Fruit fly (Drosophila melanogaster) whole organism, embryonic: ENCODE results near the gene Efhc1.1.
A peak's percentile ranks its signal among the peaks of the same experiment; 100 is the strongest.

Source experiments
- CG10543 ChIP-seq: fragments of 200-800 bp; sonication (Bioruptor generic); optimal IDR thresholded peaks from 3 replicates; lab custom pipeline; 2017; ENCODE audit warnings: missing biosample characterization, mild to moderate bottlenecking, missing genetic modification characterization, moderate library complexity
- CG11723 ChIP-seq: fragments of 200-800 bp; sonication (Bioruptor generic); optimal IDR thresholded peaks from 2 replicates; lab custom pipeline; 2017; ENCODE audit warnings: missing biosample characterization, mild to moderate bottlenecking, missing genetic modification characterization
- CG13424 ChIP-seq: fragments of 200-800 bp; sonication (Bioruptor generic); optimal IDR thresholded peaks from 2 replicates; lab custom pipeline; 2019; ENCODE audit warnings: missing biosample characterization, mild to moderate bottlenecking, missing genetic modification characterization, moderate library complexity
- CG13624 ChIP-seq: fragments of 200-800 bp; sonication (Bioruptor generic); optimal IDR thresholded peaks from 2 replicates; lab custom pipeline; 2016; ENCODE audit warnings: missing biosample characterization, missing genetic modification characterization
- CG13775 ChIP-seq: fragments of 200-800 bp; sonication (Bioruptor generic); optimal IDR thresholded peaks from 3 replicates; lab custom pipeline; 2017; ENCODE audit warnings: missing biosample characterization, mild to moderate bottlenecking, missing genetic modification characterization
- CG14050 ChIP-seq: fragments of 200-800 bp; sonication (Bioruptor generic); IDR thresholded peaks from 3 replicates; pipeline ENCODE4 v1.3.6; 2022; ENCODE audit warnings: missing biosample characterization, missing genetic modification characterization
- CG15011 ChIP-seq: fragments of 200-800 bp; sonication (Bioruptor generic); optimal IDR thresholded peaks from 3 replicates; lab custom pipeline; 2018; ENCODE audit warnings: missing biosample characterization, mild to moderate bottlenecking, missing genetic modification characterization
- CG2678 ChIP-seq: fragments of 200-800 bp; sonication (Bioruptor generic); optimal IDR thresholded peaks from 3 replicates; lab custom pipeline; 2019; ENCODE audit warnings: missing biosample characterization, mild to moderate bottlenecking, missing genetic modification characterization, moderate library complexity
- CG2889 ChIP-seq: fragments of 200-800 bp; sonication (Bioruptor generic); IDR thresholded peaks from 3 replicates; pipeline ENCODE4 v1.3.6; 2022; ENCODE audit warnings: missing biosample characterization, missing genetic modification characterization
- CG34422 ChIP-seq: fragments of 200-800 bp; sonication (Bioruptor generic); IDR thresholded peaks from 3 replicates; pipeline ENCODE4 v1.3.6; 2022; ENCODE audit warnings: missing biosample characterization, missing genetic modification characterization
- CG4282 ChIP-seq: fragments of 200-800 bp; sonication (Bioruptor generic); optimal IDR thresholded peaks from 2 replicates; lab custom pipeline; 2016; ENCODE audit warnings: missing biosample characterization, missing genetic modification characterization
- CG4854 ChIP-seq: fragments of 200-800 bp; sonication (Bioruptor generic); optimal IDR thresholded peaks from 2 replicates; lab custom pipeline; 2016; ENCODE audit warnings: missing biosample characterization, missing genetic modification characterization, inconsistent platforms
- CG5245 ChIP-seq: fragments of 200-800 bp; sonication (Bioruptor generic); optimal IDR thresholded peaks from 3 replicates; lab custom pipeline; 2016; ENCODE audit warnings: missing biosample characterization, missing genetic modification characterization
- CG8388 ChIP-seq: fragments of 200-800 bp; sonication (Bioruptor generic); optimal IDR thresholded peaks from 2 replicates; lab custom pipeline; 2019; ENCODE audit warnings: missing biosample characterization, mild to moderate bottlenecking, missing genetic modification characterization, moderate library complexity
- CG8924 ChIP-seq: fragments of 200-800 bp; optimal IDR thresholded peaks from 3 replicates; lab custom pipeline; 2019; ENCODE audit warnings: missing biosample characterization, mild to moderate bottlenecking, missing genetic modification characterization, moderate library complexity
- CG9727 ChIP-seq: fragments of 200-800 bp; sonication (Bioruptor generic); optimal IDR thresholded peaks from 3 replicates; lab custom pipeline; 2017; ENCODE audit warnings: missing biosample characterization, mild to moderate bottlenecking, missing genetic modification characterization
- CG9932 ChIP-seq: fragments of 200-800 bp; sonication (Bioruptor generic); IDR thresholded peaks from 2 replicates; pipeline ENCODE4 v1.3.6; 2022; ENCODE audit warnings: missing biosample characterization, missing genetic modification characterization
- Dbx ChIP-seq: fragments of 200-800 bp; sonication (Bioruptor generic); IDR thresholded peaks from 3 replicates; pipeline ENCODE4 v1.3.6; 2022; ENCODE audit warnings: missing biosample characterization, missing genetic modification characterization
- Dip2 ChIP-seq: fragments of 200-800 bp; sonication (Bioruptor generic); IDR thresholded peaks from 2 replicates; pipeline ENCODE4 v1.3.6; 2022; ENCODE audit warnings: missing biosample characterization, missing genetic modification characterization
- Dll ChIP-seq: fragments of 200-800 bp; sonication (Bioruptor generic); IDR thresholded peaks from 4 replicates; pipeline ENCODE4 v1.3.6; 2022; ENCODE audit warnings: missing biosample characterization, missing genetic modification characterization; ENCODE audit not compliant: partially characterized antibody
- Gug ChIP-seq: fragments of 200-800 bp; sonication (Bioruptor generic); IDR thresholded peaks from 4 replicates; pipeline ENCODE4 v1.3.6; 2022; ENCODE audit warnings: missing biosample characterization, missing genetic modification characterization
- HLH54F ChIP-seq: fragments of 200-800 bp; sonication (Bioruptor generic); optimal IDR thresholded peaks from 3 replicates; lab custom pipeline; 2016; ENCODE audit warnings: missing biosample characterization, missing genetic modification characterization
- Hmx ChIP-seq: fragments of 200-800 bp; sonication (Bioruptor generic); optimal IDR thresholded peaks from 2 replicates; lab custom pipeline; 2016; ENCODE audit warnings: missing biosample characterization, missing genetic modification characterization
- Lhr ChIP-seq: fragments of 200-800 bp; sonication (Bioruptor generic); optimal IDR thresholded peaks from 3 replicates; lab custom pipeline; 2017; ENCODE audit warnings: mild to moderate bottlenecking, missing biosample characterization, missing genetic modification reagents, missing genetic modification characterization
- NC2α ChIP-seq: fragments of 200-800 bp; sonication (Bioruptor generic); optimal IDR thresholded peaks from 2 replicates; lab custom pipeline; 2016; ENCODE audit warnings: missing biosample characterization, missing genetic modification characterization
- Oli ChIP-seq: fragments of 200-800 bp; sonication (Bioruptor generic); optimal IDR thresholded peaks from 2 replicates; lab custom pipeline; 2018; ENCODE audit warnings: missing biosample characterization, mild to moderate bottlenecking, missing genetic modification characterization, moderate library complexity
- Scr ChIP-seq: fragments of 200-800 bp; sonication (Bioruptor generic); IDR thresholded peaks from 2 replicates; pipeline ENCODE4 v1.3.6; 2022; ENCODE audit warnings: missing biosample characterization, missing genetic modification characterization; ENCODE audit not compliant: partially characterized antibody
- ara ChIP-seq: fragments of 200-800 bp; sonication (Bioruptor generic); IDR thresholded peaks from 2 replicates; pipeline ENCODE4 v1.3.6; 2022; ENCODE audit warnings: missing biosample characterization, missing genetic modification characterization
- ato ChIP-seq: fragments of 200-800 bp; sonication (Bioruptor generic); IDR thresholded peaks from 2 replicates; pipeline ENCODE4 v1.3.6; 2022; ENCODE audit warnings: missing biosample characterization, missing genetic modification characterization; ENCODE audit not compliant: partially characterized antibody
- az2 ChIP-seq: fragments of 200-800 bp; sonication (Bioruptor generic); optimal IDR thresholded peaks from 3 replicates; lab custom pipeline; 2016; ENCODE audit warnings: missing biosample characterization, missing genetic modification characterization
- bigmax ChIP-seq: fragments of 200-800 bp; sonication (Bioruptor generic); optimal IDR thresholded peaks from 2 replicates; lab custom pipeline; 2018; ENCODE audit warnings: missing biosample characterization, mild to moderate bottlenecking, missing genetic modification characterization
- br ChIP-seq: fragments of >200 bp; optimal IDR thresholded peaks from 2 replicates; lab custom pipeline; 2017
- chinmo ChIP-seq: fragments of 200-800 bp; sonication (Bioruptor generic); IDR thresholded peaks from 4 replicates; pipeline ENCODE4 v1.3.6; 2022; ENCODE audit warnings: missing biosample characterization, missing genetic modification characterization; ENCODE audit not compliant: partially characterized antibody
- danr ChIP-seq: fragments of 200-800 bp; sonication (Bioruptor generic); IDR thresholded peaks from 2 replicates; pipeline ENCODE4 v1.3.6; 2022; ENCODE audit warnings: missing biosample characterization, missing genetic modification characterization
- hbn ChIP-seq: fragments of 200-800 bp; sonication (Bioruptor generic); IDR thresholded peaks from 2 replicates; pipeline ENCODE4 v1.3.6; 2022; ENCODE audit warnings: missing biosample characterization, missing genetic modification characterization; ENCODE audit not compliant: partially characterized antibody
- insv ChIP-seq, 2 experiments: fragments of 200-800 bp; sonication (Bioruptor generic); optimal IDR thresholded peaks; 3 replicates each; lab custom pipeline; 2016 to 2018; ENCODE audit warnings: missing biosample characterization in 2 of 2, missing genetic modification characterization in 2 of 2
- ken ChIP-seq: fragments of 200-800 bp; sonication (Bioruptor generic); IDR thresholded peaks from 3 replicates; pipeline ENCODE4 v1.3.6; 2022; ENCODE audit warnings: missing biosample characterization, missing genetic modification characterization
- lab ChIP-seq: fragments of 200-800 bp; sonication (Bioruptor generic); optimal IDR thresholded peaks from 3 replicates; lab custom pipeline; 2017; ENCODE audit warnings: missing biosample characterization, missing genetic modification characterization, mild to moderate bottlenecking, moderate library complexity, missing genetic modification reagents
- lilli ChIP-seq: fragments of 200-800 bp; sonication (Bioruptor generic); optimal IDR thresholded peaks from 3 replicates; lab custom pipeline; 2016; ENCODE audit warnings: missing biosample characterization, missing genetic modification characterization
- maf-S ChIP-seq: fragments of 200-800 bp; sonication (Bioruptor generic); optimal IDR thresholded peaks from 2 replicates; lab custom pipeline; 2016; ENCODE audit warnings: missing biosample characterization, missing genetic modification characterization
- pita ChIP-seq: fragments of 200-800 bp; sonication (Bioruptor generic); optimal IDR thresholded peaks from 2 replicates; lab custom pipeline; 2017; ENCODE audit warnings: missing biosample characterization, mild to moderate bottlenecking, missing genetic modification characterization
- sim ChIP-seq: fragments of 200-800 bp; sonication (Bioruptor generic); IDR thresholded peaks from 2 replicates; pipeline ENCODE4 v1.3.6; 2022; ENCODE audit warnings: missing biosample characterization, missing genetic modification characterization
- slp2 ChIP-seq: fragments of 200-800 bp; sonication (Bioruptor generic); optimal IDR thresholded peaks from 2 replicates; lab custom pipeline; 2016; ENCODE audit warnings: missing biosample characterization, missing genetic modification characterization
- sqz ChIP-seq: fragments of 200-800 bp; sonication (Bioruptor generic); optimal IDR thresholded peaks from 3 replicates; lab custom pipeline; 2018; ENCODE audit warnings: missing biosample characterization, mild to moderate bottlenecking, missing genetic modification characterization
- tap ChIP-seq: fragments of 200-800 bp; optimal IDR thresholded peaks from 3 replicates; lab custom pipeline; 2019; ENCODE audit warnings: missing biosample characterization, mild to moderate bottlenecking, missing genetic modification characterization, moderate library complexity
- vvl ChIP-seq: fragments of 200-800 bp; sonication (Bioruptor generic); IDR thresholded peaks from 2 replicates; pipeline ENCODE4 v1.3.6; 2022; ENCODE audit warnings: missing biosample characterization, missing genetic modification characterization
- zf30C ChIP-seq: fragments of 200-800 bp; sonication (Bioruptor generic); optimal IDR thresholded peaks from 3 replicates; lab custom pipeline; 2018; ENCODE audit warnings: missing biosample characterization, mild to moderate bottlenecking, missing genetic modification characterization

Gene Efhc1.1

DNA sequence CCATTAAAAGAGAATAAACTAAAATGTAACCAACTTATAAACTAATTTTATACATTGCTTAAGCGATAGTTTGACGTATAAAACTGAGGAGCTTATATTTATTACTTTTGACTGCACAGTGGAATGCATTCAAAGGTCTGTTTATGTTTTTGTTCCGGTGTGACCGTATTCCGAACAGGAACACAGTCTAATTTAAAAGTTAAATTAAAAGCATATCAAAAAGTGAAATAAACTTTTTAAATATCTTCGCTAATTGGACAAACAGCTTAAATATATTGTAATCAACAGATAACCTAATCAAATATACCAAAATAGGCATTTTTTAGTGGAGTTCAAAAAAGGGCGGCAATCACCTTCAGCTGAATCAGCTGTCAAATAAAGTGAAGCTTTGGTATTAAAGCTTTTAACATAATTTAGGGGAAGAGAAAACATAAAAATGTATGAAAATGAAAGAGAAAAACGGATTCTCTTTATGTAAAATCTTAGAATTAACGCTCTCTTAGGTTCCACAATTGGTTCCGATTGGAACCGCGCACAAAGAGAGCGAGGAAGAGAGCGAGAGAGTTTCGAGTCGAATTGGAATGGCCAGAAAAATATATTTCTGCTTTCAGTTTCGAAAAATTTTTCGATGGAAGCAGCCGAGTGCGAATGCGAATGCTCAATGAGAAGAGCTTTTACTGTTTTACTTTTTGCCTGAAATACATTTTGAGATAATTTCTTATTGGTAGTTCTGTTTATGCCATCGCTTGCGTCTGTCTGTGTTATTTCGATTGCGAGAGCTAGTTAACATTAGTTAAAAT lies 20.5 kb upstream of the Efhc1.1 start, which contains the start of the genes PGRP-LE and sd (continued):
- no peak for TF ChIP-seq vvl (GFP tag; lab: Robert Waterston, UW)
- no peak for TF ChIP-seq CG15011
- TF ChIP-seq pita (GFP tag; lab: Kevin White, UChicago) = no peak
- TF ChIP-seq CG2678 = no peak
- TF ChIP-seq CG2889 (GFP tag; lab: Robert Waterston, UW) = no peak
- no peak for TF ChIP-seq CG11723 (GFP tag; lab: Kevin White, UChicago)
- TF ChIP-seq Dbx (GFP tag; lab: Robert Waterston, UW) = no peak
- no peak for TF ChIP-seq CG8388 (GFP tag; lab: Kevin White, UChicago)

dm6 chrX:15802880-15803650 lies 19.6 kb upstream of the Efhc1.1 start:
- TF ChIP-seq lab (GFP tag; lab: Kevin White, UChicago) = peak; percentile 10
- no peak for TF ChIP-seq CG34422 (GFP tag; lab: Robert Waterston, UW)
- no peak for TF ChIP-seq HLH54F
- TF ChIP-seq Dip2 = no peak
- TF ChIP-seq maf-S (GFP tag; lab: Kevin White, UChicago) = no peak
- no peak for TF ChIP-seq Oli (tag; lab: Kevin White, UChicago)
- TF ChIP-seq Dll = peak; percentile 75; the same call in 3 of the 4 replicates
- TF ChIP-seq CG14050 = no peak
- no peak for TF ChIP-seq tap (tag; lab: Kevin White, UChicago)
- TF ChIP-seq CG13624 (GFP tag; lab: Kevin White, UChicago) = no peak
- TF ChIP-seq danr = no peak
- TF ChIP-seq CG4282 = no peak
- TF ChIP-seq NC2α = no peak
- TF ChIP-seq Hmx (GFP tag; lab: Kevin White, UChicago) = no peak
- peak; percentile 81 for TF ChIP-seq Scr
- TF ChIP-seq br = no peak
- TF ChIP-seq ato (GFP tag; lab: Robert Waterston, UW) = peak; percentile 55
- peak; percentile 6 for TF ChIP-seq az2 (GFP tag; lab: Kevin White, UChicago)
- TF ChIP-seq sqz (GFP tag; lab: Kevin White, UChicago) = no peak
- no peak for TF ChIP-seq bigmax (GFP tag; lab: Kevin White, UChicago)
- TF ChIP-seq chinmo (GFP tag; lab: Robert Waterston, UW) = peak; percentile 65; the same call in 2 of the 4 replicates
- TF ChIP-seq insv (GFP tag; optimal IDR thresholded peaks at IDR 0.05; lab: Kevin White, UChicago) = no peak
- peak; percentile 3 for TF ChIP-seq CG5245 (GFP tag; lab: Kevin White, UChicago)
- no peak for TF ChIP-seq Gug (GFP tag; lab: Robert Waterston, UW)
- peak; percentile 62 for TF ChIP-seq CG9932 (GFP tag; lab: Robert Waterston, UW)
- peak; percentile 3 for TF ChIP-seq CG8924
- TF ChIP-seq Lhr = no peak
- peak; percentile 34 for TF ChIP-seq CG13424 (tag; lab: Kevin White, UChicago)
- no peak for TF ChIP-seq CG10543 (GFP tag; lab: Kevin White, UChicago)
- peak; percentile 23 for TF ChIP-seq lilli (GFP tag; lab: Kevin White, UChicago)
- TF ChIP-seq CG4854 = no peak
- TF ChIP-seq ken (GFP tag; lab: Robert Waterston, UW) = no peak
- TF ChIP-seq zf30C (GFP tag; lab: Kevin White, UChicago) = no peak
- TF ChIP-seq CG9727 (GFP tag; lab: Kevin White, UChicago) = no peak
- TF ChIP-seq slp2 (GFP tag; lab: Kevin White, UChicago) = no peak
- peak; percentile 66; the same call in 1 of the 2 replicates for TF ChIP-seq hbn (GFP tag; lab: Robert Waterston, UW)
- TF ChIP-seq ara (GFP tag; lab: Robert Waterston, UW) = no peak
- no peak for TF ChIP-seq sim (GFP tag; lab: Robert Waterston, UW)
- TF ChIP-seq CG13775 = peak; percentile 0
